Fruit fly (Drosophila melanogaster) whole organism, prepupa: ENCODE measurements around the gene CG5180.

Experiments used
- CG10669 ChIP-seq: fragments of 200-800 bp; sonication (Bioruptor generic); optimal IDR thresholded peaks from 3 replicates; lab custom pipeline; 2018; ENCODE audit warnings: missing biosample characterization, mild to moderate bottlenecking, missing genetic modification characterization, moderate library complexity
- CG11762 ChIP-seq: fragments of 200-800 bp; sonication (Bioruptor generic); optimal IDR thresholded peaks from 3 replicates; lab custom pipeline; 2016; ENCODE audit warnings: missing biosample characterization, missing genetic modification characterization; ENCODE audit not compliant: insufficient read depth
- CG34406 ChIP-seq: fragments of 200-800 bp; sonication (Bioruptor generic); optimal IDR thresholded peaks from 3 replicates; lab custom pipeline; 2016; ENCODE audit warnings: missing biosample characterization, missing genetic modification characterization
- CG6854 ChIP-seq: fragments of 200-800 bp; sonication (Bioruptor generic); optimal IDR thresholded peaks from 2 replicates; lab custom pipeline; 2017; ENCODE audit warnings: missing biosample characterization, mild to moderate bottlenecking, missing genetic modification characterization
- CG8119 ChIP-seq: fragments of 200-800 bp; sonication (Bioruptor generic); IDR thresholded peaks from 3 replicates; pipeline ENCODE4 v1.3.6; 2022; ENCODE audit warnings: missing biosample characterization, missing genetic modification characterization
- Eip75B ChIP-seq: fragments of 200-800 bp; sonication (Bioruptor generic); optimal IDR thresholded peaks from 3 replicates; lab custom pipeline; 2016; ENCODE audit warnings: missing biosample characterization, missing genetic modification characterization
- Eip93F ChIP-seq: fragments of 200-800 bp; sonication (Bioruptor generic); optimal IDR thresholded peaks from 2 replicates; lab custom pipeline; 2016; ENCODE audit warnings: missing biosample characterization, mild to moderate bottlenecking, missing genetic modification characterization
- Ets96B ChIP-seq: fragments of 200-800 bp; optimal IDR thresholded peaks from 2 replicates; lab custom pipeline; 2019; ENCODE audit warnings: missing biosample characterization, mild to moderate bottlenecking, missing genetic modification characterization, moderate library complexity
- Gug ChIP-seq: fragments of 200-800 bp; sonication (Bioruptor generic); IDR thresholded peaks from 2 replicates; pipeline ENCODE4 v1.3.6; 2022; ENCODE audit warnings: missing biosample characterization, missing genetic modification characterization
- Hr38 ChIP-seq: sonication (Bioruptor generic); optimal IDR thresholded peaks from 2 replicates; lab custom pipeline; 2016; ENCODE audit warnings: missing biosample characterization, missing genetic modification characterization
- Hr39 ChIP-seq: fragments of 200-800 bp; sonication (Bioruptor generic); optimal IDR thresholded peaks from 2 replicates; lab custom pipeline; 2016; ENCODE audit warnings: missing biosample characterization, missing genetic modification characterization
- net ChIP-seq: fragments of 200-800 bp; sonication (Bioruptor generic); optimal IDR thresholded peaks from 3 replicates; lab custom pipeline; 2016; ENCODE audit warnings: missing biosample characterization, missing genetic modification characterization
- topi ChIP-seq: fragments of 200-800 bp; sonication (Bioruptor generic); optimal IDR thresholded peaks from 3 replicates; lab custom pipeline; 2016; ENCODE audit warnings: missing biosample characterization, missing genetic modification characterization

dm6 chr3R:20581376-20581775 is 23.6 kb downstream of the CG5180 start, which contains the start of gene CG34008:
- TF ChIP-seq net (no peak), Hr38 (GFP tag; lab: Kevin White, UChicago) (no peak), CG11762 (no peak), Hr39 (GFP tag; lab: Kevin White, UChicago) (no peak), Eip93F (GFP tag; lab: Kevin White, UChicago) (no peak), Gug (GFP tag; lab: Robert Waterston, UW) (no peak), CG6854 (no peak), CG34406 (GFP tag; lab: Kevin White, UChicago) (no peak), CG8119 (GFP tag; lab: Robert Waterston, UW) (no peak), topi (GFP tag; lab: Kevin White, UChicago) (no peak), CG10669 (GFP tag; lab: Kevin White, UChicago) (no peak), Ets96B (tag; lab: Kevin White, UChicago) (no peak), Eip75B (GFP tag; lab: Kevin White, UChicago) (no peak)
